Worm (Caenorhabditis elegans): ENCODE results near the gene wsp-1.
A peak's percentile ranks its signal among the peaks of the same experiment; 100 is the strongest.

wsp-1 gene

DNA sequence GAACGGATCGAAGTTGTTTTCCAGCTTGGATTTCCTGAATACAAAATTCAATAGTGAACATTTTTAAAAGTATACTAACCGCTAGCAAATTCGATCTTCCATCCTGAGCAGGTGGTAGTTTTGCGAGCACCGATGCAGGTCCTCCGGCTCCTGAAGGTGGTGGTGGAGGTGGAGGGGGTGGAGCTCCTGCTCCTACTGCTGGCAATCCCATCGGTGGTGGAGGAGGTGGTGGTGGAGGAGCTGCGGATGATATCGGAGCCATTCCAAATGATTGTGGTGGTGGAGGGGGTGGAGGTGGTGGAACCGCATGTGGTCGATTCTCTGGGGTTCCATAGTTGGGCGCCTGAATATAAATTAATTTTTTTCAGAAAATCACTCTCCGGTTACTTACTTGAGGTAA is 9.1 kb downstream of the wsp-1 start:
- TF ChIP-seq sem-2 (GFP tag; optimal IDR thresholded peaks at IDR 0.05) (no peak), M03D4.4 (tag; optimal IDR thresholded peaks at IDR 0.05) (no peak), lsy-2 (tag; optimal IDR thresholded peaks at IDR 0.05) (no peak), mls-2 (tag; optimal IDR thresholded peaks at IDR 0.05) (no peak)

DNA sequence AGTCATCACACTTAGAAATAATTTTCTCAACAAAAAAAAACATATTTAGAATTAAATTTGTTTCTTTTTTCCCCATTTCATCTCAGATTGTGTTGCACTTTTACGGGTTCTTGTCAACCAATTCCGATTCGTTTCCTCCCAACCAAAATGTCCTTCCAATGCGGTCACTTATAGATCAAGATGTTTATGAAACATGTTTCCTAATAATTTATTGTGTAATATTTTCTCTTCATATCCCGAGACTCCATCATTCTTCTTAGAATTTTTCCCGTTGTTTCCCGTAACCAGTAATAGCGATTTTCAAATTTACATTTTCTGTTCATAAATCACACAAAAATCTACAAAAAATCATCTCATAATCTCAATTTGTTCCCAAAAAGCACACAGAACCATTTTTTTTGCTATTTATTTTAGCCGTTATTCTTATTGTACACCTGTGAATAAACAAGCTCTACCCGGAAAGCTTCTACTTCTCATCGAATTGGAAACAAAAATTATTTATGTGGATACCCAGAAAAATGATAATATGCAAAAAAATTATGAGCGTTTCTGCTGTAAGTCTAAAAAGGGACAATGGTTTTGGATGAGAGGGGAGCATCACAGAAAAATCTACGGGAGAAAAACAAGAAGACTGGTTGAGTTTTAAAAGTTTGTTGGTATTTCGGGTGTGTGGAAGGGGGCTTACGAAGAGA is 10.2 kb downstream of the wsp-1 start:
- TF ChIP-seq tbx-8 (GFP tag; optimal IDR thresholded peaks at IDR 0.05) (no peak), nhr-2 (tag; optimal IDR thresholded peaks at IDR 0.05) (no peak), blmp-1 (tag; optimal IDR thresholded peaks at IDR 0.05) (no peak), flh-1 (GFP tag; optimal IDR thresholded peaks at IDR 0.05) (no peak), lin-13 (tag; optimal IDR thresholded peaks at IDR 0.05) (no peak), ceh-39 (tag; optimal IDR thresholded peaks at IDR 0.05) (no peak), zip-8 (tag; optimal IDR thresholded peaks at IDR 0.05) (no peak), unc-120 (tag; optimal IDR thresholded peaks at IDR 0.05; ENCODE audit: poor library complexity, severe bottlenecking) (no peak), M03D4.4 (tag; optimal IDR thresholded peaks at IDR 0.05) (no peak), nhr-237 (tag; optimal IDR thresholded peaks at IDR 0.05) (no peak), ces-1 (GFP tag; optimal IDR thresholded peaks at IDR 0.05) (no peak), sptf-1 (tag; optimal IDR thresholded peaks at IDR 0.05) (no peak), ceh-43 (GFP tag; optimal IDR thresholded peaks at IDR 0.05) (no peak), lin-32 (GFP tag; optimal IDR thresholded peaks at IDR 0.05) (no peak)

DNA sequence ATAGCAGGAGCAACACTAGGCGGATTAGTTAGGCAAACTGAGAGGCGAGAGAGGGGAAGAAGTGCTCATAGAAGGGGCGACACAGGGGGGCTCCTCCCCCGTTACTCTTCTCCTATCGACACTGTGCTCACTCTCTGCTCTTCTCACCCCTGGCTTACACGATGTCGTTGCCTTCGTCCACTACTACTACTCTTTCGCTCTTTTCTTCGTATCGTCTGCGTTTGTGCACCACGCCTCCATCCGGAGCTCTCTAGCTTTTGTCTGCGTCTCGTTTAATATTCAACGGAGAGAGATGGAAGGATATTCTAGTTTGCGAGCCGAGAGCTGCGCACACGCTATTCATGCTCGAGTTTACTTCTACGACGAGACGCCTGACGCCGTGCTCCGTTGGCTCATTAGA is 15.4 kb downstream of the wsp-1 start:
- peak; percentile 81 for TF ChIP-seq ces-1 (GFP tag; optimal IDR thresholded peaks at IDR 0.05)
- no peak for TF ChIP-seq unc-62 (GFP tag; optimal IDR thresholded peaks at IDR 0.05)
- TF ChIP-seq ceh-83 (GFP tag; optimal IDR thresholded peaks at IDR 0.05): no peak
- TF ChIP-seq mls-2 (tag; optimal IDR thresholded peaks at IDR 0.05): peak; percentile 63
- TF ChIP-seq sptf-1 (tag; optimal IDR thresholded peaks at IDR 0.05): peak; percentile 43
- TF ChIP-seq unc-120 (tag; optimal IDR thresholded peaks at IDR 0.05; ENCODE audit: poor library complexity, severe bottlenecking): no peak
- TF ChIP-seq mab-5 (tag; optimal IDR thresholded peaks at IDR 0.05): no peak
- TF ChIP-seq pha-4 (tag; optimal IDR thresholded peaks at IDR 0.05): no peak
- TF ChIP-seq cnd-1 (tag; optimal IDR thresholded peaks at IDR 0.05): peak; percentile 36
- peak; percentile 8 for TF ChIP-seq M03D4.4 (tag; optimal IDR thresholded peaks at IDR 0.05)
- no peak for TF ChIP-seq hlh-1 (tag; optimal IDR thresholded peaks at IDR 0.05)

DNA sequence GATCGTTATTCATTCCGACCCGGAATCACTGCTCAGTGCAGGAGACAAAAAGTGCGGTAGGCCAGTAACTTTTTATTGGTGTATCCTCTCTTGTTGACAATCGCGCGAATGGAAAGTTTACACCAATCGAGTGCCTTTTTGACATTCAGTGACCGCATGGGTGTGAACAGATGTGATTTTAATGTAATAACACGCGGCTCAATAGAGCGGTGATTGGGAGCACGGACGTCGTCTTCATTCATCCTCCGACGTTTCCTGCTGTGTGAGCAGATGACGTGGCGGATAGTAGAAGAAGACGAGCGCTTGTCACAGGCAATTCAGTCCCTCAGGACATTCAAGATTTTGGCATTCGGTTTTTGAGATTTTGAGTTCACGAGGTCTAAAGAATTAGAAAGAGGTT is 16.2 kb downstream of the wsp-1 start:
- no peak for TF ChIP-seq unc-62 (GFP tag; optimal IDR thresholded peaks at IDR 0.05)
- no peak for TF ChIP-seq ceh-43 (GFP tag; optimal IDR thresholded peaks at IDR 0.05)
- TF ChIP-seq pha-4 (tag; optimal IDR thresholded peaks at IDR 0.05): peak; percentile 13
- no peak for TF ChIP-seq M03D4.4 (tag; optimal IDR thresholded peaks at IDR 0.05)
- peak; percentile 61 for TF ChIP-seq cnd-1 (tag; optimal IDR thresholded peaks at IDR 0.05)
- TF ChIP-seq drap-1 (GFP tag; optimal IDR thresholded peaks at IDR 0.05): no peak
- no peak for TF ChIP-seq ceh-83 (GFP tag; optimal IDR thresholded peaks at IDR 0.05)
- no peak for TF ChIP-seq sptf-1 (tag; optimal IDR thresholded peaks at IDR 0.05)
- peak; percentile 55 for TF ChIP-seq nhr-2 (tag; optimal IDR thresholded peaks at IDR 0.05)
- no peak for TF ChIP-seq zip-8 (tag; optimal IDR thresholded peaks at IDR 0.05)
- no peak for TF ChIP-seq elt-1 (tag; optimal IDR thresholded peaks at IDR 0.05; ENCODE audit: borderline replicate concordance, insufficient read depth)
- no peak for TF ChIP-seq flh-1 (GFP tag; optimal IDR thresholded peaks at IDR 0.05)
- no peak for TF ChIP-seq mls-2 (tag; optimal IDR thresholded peaks at IDR 0.05)
- no peak for TF ChIP-seq nhr-12 (tag; optimal IDR thresholded peaks at IDR 0.05)
- peak; percentile 12 for TF ChIP-seq ztf-11 (tag; optimal IDR thresholded peaks at IDR 0.05)
- TF ChIP-seq hlh-1 (tag; optimal IDR thresholded peaks at IDR 0.05): peak; percentile 15
- TF ChIP-seq blmp-1 (tag; optimal IDR thresholded peaks at IDR 0.05): no peak
- TF ChIP-seq mab-5 (tag; optimal IDR thresholded peaks at IDR 0.05): no peak
- TF ChIP-seq ces-1 (GFP tag; optimal IDR thresholded peaks at IDR 0.05): peak; percentile 80

DNA sequence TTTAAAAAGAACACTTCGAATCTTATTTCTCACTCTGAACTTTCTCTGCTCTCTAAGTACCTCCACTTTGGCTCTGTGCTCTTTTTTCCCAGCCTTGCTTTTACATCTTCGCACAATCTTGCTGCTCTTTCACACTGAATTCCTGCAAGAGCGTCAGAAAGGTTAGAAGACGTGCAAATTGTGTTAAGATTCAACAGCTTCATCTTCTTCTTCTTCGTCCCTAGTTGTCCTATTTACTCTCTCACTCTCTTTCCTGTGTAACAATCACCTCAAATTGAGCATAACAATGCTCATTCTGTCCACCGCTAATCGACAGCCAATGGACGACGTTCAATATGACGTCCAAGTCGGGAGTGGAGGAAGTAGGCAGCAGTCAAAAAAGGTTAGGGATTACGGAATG is 17.3 kb downstream of the wsp-1 start:
- TF ChIP-seq mep-1 (tag; optimal IDR thresholded peaks at IDR 0.05) (no peak), ces-1 (GFP tag; optimal IDR thresholded peaks at IDR 0.05) (peak; percentile 87)
